Worm (Caenorhabditis elegans) whole organism, young adult: ENCODE results near the gene akap-1.

ENCODE experiments used
- B0019.2 ChIP-seq: fragments of 200-800 bp; sonication (Bioruptor generic); conservative IDR thresholded peaks from 2 replicates; pipeline ENCODE4 v1.3.6; 2022; ENCODE audit warnings: missing genetic modification reagents, missing genetic modification characterization, missing compliant biosample characterization
- C17E4.6 ChIP-seq: fragments of 200-800 bp; sonication (Bioruptor generic); IDR thresholded peaks from 2 replicates; pipeline ENCODE4 v1.3.6; 2022; ENCODE audit warnings: missing genetic modification reagents, missing genetic modification characterization, missing compliant biosample characterization
- F22D6.2 ChIP-seq: sonication (generic microtip); optimal IDR thresholded peaks from 2 replicates; lab custom pipeline; 2016; ENCODE audit warnings: mild to moderate bottlenecking, missing genetic modification characterization, missing compliant biosample characterization
- F23B12.7 ChIP-seq: sonication (generic microtip); optimal IDR thresholded peaks from 2 replicates; lab custom pipeline; 2017; ENCODE audit warnings: missing genetic modification characterization, mild to moderate bottlenecking, missing compliant biosample characterization, antibody characterized with exemption, moderate library complexity; ENCODE audit not compliant: insufficient read depth
- F37B4.10 ChIP-seq: fragments of 200-800 bp; sonication (Bioruptor generic); IDR thresholded peaks from 2 replicates; pipeline ENCODE4 v1.3.6; 2022; ENCODE audit warnings: missing genetic modification characterization, missing compliant biosample characterization
- F39B2.1 ChIP-seq: fragments of 200-800 bp; sonication (Bioruptor generic); IDR thresholded peaks from 2 replicates; pipeline ENCODE4 v1.3.6; 2022; ENCODE audit warnings: missing genetic modification reagents, missing genetic modification characterization, missing compliant biosample characterization
- F49E8.2 ChIP-seq: sonication (generic microtip); optimal IDR thresholded peaks from 3 replicates; lab custom pipeline; 2017; ENCODE audit warnings: missing genetic modification characterization, mild to moderate bottlenecking, missing compliant biosample characterization, antibody characterized with exemption, moderate library complexity; ENCODE audit not compliant: insufficient read depth
- Y53F4B.3 ChIP-seq: fragments of 200-800 bp; sonication (Bioruptor generic); IDR thresholded peaks from 2 replicates; pipeline ENCODE4 v1.3.6; 2022; ENCODE audit warnings: missing genetic modification reagents, missing genetic modification characterization, missing compliant biosample characterization
- Y67H2A.10 ChIP-seq: fragments of 200-800 bp; sonication (Bioruptor generic); conservative IDR thresholded peaks from 2 replicates; pipeline ENCODE4 v1.3.6; 2022; ENCODE audit warnings: missing genetic modification reagents, missing genetic modification characterization, missing compliant biosample characterization
- atf-7 ChIP-seq: sonication (generic microtip); optimal IDR thresholded peaks from 2 replicates; lab custom pipeline; 2017; ENCODE audit warnings: mild to moderate bottlenecking, missing genetic modification characterization, missing compliant biosample characterization
- bed-2 ChIP-seq: fragments of 200-800 bp; sonication (Bioruptor generic); IDR thresholded peaks from 2 replicates; pipeline ENCODE4 v1.3.6; 2022; ENCODE audit warnings: missing genetic modification reagents, missing genetic modification characterization, missing compliant biosample characterization
- cebp-1 ChIP-seq, 2 experiments: fragments of 200-800 bp in 1 of 2; sonication (Bioruptor generic) in 1 of 2; sonication (generic microtip) in 1 of 2; IDR thresholded peaks in 1 of 2; optimal IDR thresholded peaks in 1 of 2; 2 replicates each; pipeline versions ENCODE4 v1.3.6 to Lab custom; 2017 to 2022; ENCODE audit warnings: missing compliant biosample characterization in 2 of 2, missing genetic modification characterization in 2 of 2, mild to moderate bottlenecking in 1 of 2, missing genetic modification reagents in 1 of 2, moderate library complexity in 1 of 2
- dpff-1 ChIP-seq: sonication (generic microtip); optimal IDR thresholded peaks from 2 replicates; lab custom pipeline; 2017; ENCODE audit warnings: mild to moderate bottlenecking, missing genetic modification characterization, missing compliant biosample characterization
- efl-1 ChIP-seq: fragments of 150-350 bp; optimal IDR thresholded peaks from 2 replicates; lab custom pipeline; 2014; ENCODE audit warnings: missing biosample characterization, missing genetic modification reagents, missing genetic modification characterization
- egl-44 ChIP-seq: fragments of 200-800 bp; sonication (Bioruptor generic); IDR thresholded peaks from 2 replicates; pipeline ENCODE4 v1.3.6; 2022; ENCODE audit warnings: missing genetic modification reagents, missing genetic modification characterization, missing compliant biosample characterization
- egrh-3 ChIP-seq: fragments of 200-800 bp; sonication (Bioruptor generic); IDR thresholded peaks from 2 replicates; pipeline ENCODE4 v1.3.6; 2022; ENCODE audit warnings: missing genetic modification reagents, missing genetic modification characterization, missing compliant biosample characterization
- ets-4 ChIP-seq: fragments of 200-800 bp; sonication (Bioruptor generic); optimal IDR thresholded peaks from 2 replicates; lab custom pipeline; 2018; ENCODE audit warnings: mild to moderate bottlenecking, missing genetic modification characterization, missing compliant biosample characterization
- gei-17 ChIP-seq: fragments of 200-800 bp; sonication (Bioruptor generic); optimal IDR thresholded peaks from 2 replicates; lab custom pipeline; 2018; ENCODE audit warnings: mild to moderate bottlenecking, missing genetic modification characterization, missing compliant biosample characterization
- lag-1 ChIP-seq: fragments of 200-800 bp; sonication (Bioruptor generic); IDR thresholded peaks from 2 replicates; pipeline ENCODE4 v1.3.6; 2022; ENCODE audit warnings: missing genetic modification reagents, missing genetic modification characterization, missing compliant biosample characterization
- let-607 ChIP-seq, 2 experiments: fragments of 200-800 bp in 1 of 2; sonication (Bioruptor generic) in 1 of 2; sonication (generic microtip) in 1 of 2; optimal IDR thresholded peaks; 2 replicates each; lab custom pipeline; 2016 to 2018; ENCODE audit warnings: mild to moderate bottlenecking in 2 of 2, missing compliant biosample characterization in 2 of 2, missing genetic modification characterization in 2 of 2, moderate library complexity in 2 of 2, missing genotype in 1 of 2
- lin-26 ChIP-seq: fragments of 200-800 bp; sonication (Bioruptor generic); IDR thresholded peaks from 2 replicates; pipeline ENCODE4 v1.3.6; 2022; ENCODE audit warnings: missing genetic modification reagents, missing genetic modification characterization, missing compliant biosample characterization
- lin-40 ChIP-seq: sonication (generic microtip); optimal IDR thresholded peaks from 2 replicates; lab custom pipeline; 2016; ENCODE audit warnings: missing genetic modification characterization, mild to moderate bottlenecking, missing compliant biosample characterization, missing genotype, missing genetic modification reagents
- lsy-27 ChIP-seq: sonication (generic microtip); optimal IDR thresholded peaks from 2 replicates; lab custom pipeline; 2017; ENCODE audit warnings: missing genetic modification characterization, mild to moderate bottlenecking, missing compliant biosample characterization, antibody characterized with exemption, missing genotype, borderline replicate concordance; ENCODE audit not compliant: insufficient read depth
- madf-10 ChIP-seq: sonication (generic microtip); optimal IDR thresholded peaks from 2 replicates; lab custom pipeline; 2016; ENCODE audit warnings: mild to moderate bottlenecking, missing genetic modification characterization, missing compliant biosample characterization
- nfyb-1 ChIP-seq: fragments of 200-800 bp; sonication (Bioruptor generic); IDR thresholded peaks from 2 replicates; pipeline ENCODE4 v1.3.6; 2022; ENCODE audit warnings: missing genetic modification reagents, missing genetic modification characterization, missing compliant biosample characterization
- nhr-120 ChIP-seq: fragments of 200-800 bp; sonication (Bioruptor generic); IDR thresholded peaks from 2 replicates; pipeline ENCODE4 v1.3.6; 2022; ENCODE audit warnings: missing genetic modification characterization, missing compliant biosample characterization
- nhr-80 ChIP-seq: sonication (generic microtip); optimal IDR thresholded peaks from 2 replicates; lab custom pipeline; 2016; ENCODE audit warnings: missing genetic modification characterization, missing compliant biosample characterization
- sdz-38 ChIP-seq: sonication (generic microtip); optimal IDR thresholded peaks from 2 replicates; lab custom pipeline; 2016; ENCODE audit warnings: missing genotype, missing genetic modification characterization, missing compliant biosample characterization
- snpc-1.3 ChIP-seq: sonication (generic microtip); optimal IDR thresholded peaks from 2 replicates; lab custom pipeline; 2017; ENCODE audit warnings: missing genetic modification characterization, mild to moderate bottlenecking, missing compliant biosample characterization, antibody characterized with exemption, moderate library complexity, missing genotype, missing genetic modification reagents; ENCODE audit not compliant: insufficient read depth
- somi-1 ChIP-seq: fragments of 200-800 bp; sonication (Bioruptor generic); optimal IDR thresholded peaks from 2 replicates; lab custom pipeline; 2018; ENCODE audit warnings: mild to moderate bottlenecking, missing genetic modification characterization, missing compliant biosample characterization
- tbp1 ChIP-seq: fragments of 200-800 bp; sonication (Bioruptor generic); optimal IDR thresholded peaks from 2 replicates; lab custom pipeline; 2018; ENCODE audit warnings: mild to moderate bottlenecking, missing genetic modification characterization, missing compliant biosample characterization
- tbx-9 ChIP-seq: sonication (generic microtip); optimal IDR thresholded peaks from 2 replicates; lab custom pipeline; 2016; ENCODE audit warnings: borderline replicate concordance, missing genetic modification characterization, inconsistent platforms, missing compliant biosample characterization
- tlf-1 ChIP-seq: fragments of 200-800 bp; sonication (Bioruptor generic); optimal IDR thresholded peaks from 2 replicates; lab custom pipeline; 2018; ENCODE audit warnings: mild to moderate bottlenecking, missing genetic modification characterization, missing compliant biosample characterization
- zfh-2 ChIP-seq: fragments of 200-800 bp; sonication (Bioruptor generic); conservative IDR thresholded peaks from 2 replicates; pipeline ENCODE4 v1.3.6; 2022; ENCODE audit warnings: missing genetic modification reagents, missing genetic modification characterization, missing compliant biosample characterization
- zim-3 ChIP-seq: sonication (generic microtip); optimal IDR thresholded peaks from 2 replicates; lab custom pipeline; 2017; ENCODE audit warnings: mild to moderate bottlenecking, missing genetic modification characterization, moderate library complexity, missing compliant biosample characterization

Gene akap-1

DNA sequence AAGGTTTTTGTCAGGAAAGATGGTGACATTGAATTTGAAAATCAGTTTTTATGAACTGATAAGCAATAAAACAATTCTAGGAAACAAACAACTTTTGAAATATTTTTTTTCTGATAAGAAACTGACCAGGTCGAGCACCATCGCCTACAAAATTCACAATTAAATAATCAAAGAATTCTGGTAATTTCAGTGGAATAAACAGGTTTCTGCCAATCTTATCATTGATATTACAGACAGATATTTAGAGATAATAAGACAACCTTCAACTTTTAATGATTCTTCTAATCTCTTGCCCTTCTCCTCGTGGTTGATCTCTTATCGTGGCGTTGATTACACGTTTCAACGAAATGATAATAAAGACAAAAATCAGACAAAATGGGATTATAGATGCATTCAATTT, 43.2 kb downstream of the akap-1 start:
- TF ChIP-seq atf-7 (tag; lab: Kevin White, UChicago) = peak; percentile 57
- TF ChIP-seq F49E8.2 = no peak
- no peak for TF ChIP-seq ets-4 (GFP tag; lab: Kevin White, UChicago)
- TF ChIP-seq let-607 (tag; optimal IDR thresholded peaks at IDR 0.05; lab: Kevin White, UChicago) = peak in 1 of 2 experiments; percentile 45
- TF ChIP-seq nhr-80 (tag; lab: Kevin White, UChicago) = peak; percentile 82
- TF ChIP-seq tlf-1 = peak; percentile 10
- no peak for TF ChIP-seq zim-3 (tag; lab: Kevin White, UChicago)
- peak; percentile 11 for TF ChIP-seq F22D6.2
- no peak for TF ChIP-seq lin-26 (GFP tag; lab: Robert Waterston, UW)
- no peak for TF ChIP-seq F23B12.7 (tag; lab: Kevin White, UChicago)
- no peak for TF ChIP-seq cebp-1 (GFP tag; IDR thresholded peaks at IDR 0.05; lab: Robert Waterston, UW)
- TF ChIP-seq cebp-1 (tag; optimal IDR thresholded peaks at IDR 0.05; lab: Kevin White, UChicago) = peak; percentile 19

DNA sequence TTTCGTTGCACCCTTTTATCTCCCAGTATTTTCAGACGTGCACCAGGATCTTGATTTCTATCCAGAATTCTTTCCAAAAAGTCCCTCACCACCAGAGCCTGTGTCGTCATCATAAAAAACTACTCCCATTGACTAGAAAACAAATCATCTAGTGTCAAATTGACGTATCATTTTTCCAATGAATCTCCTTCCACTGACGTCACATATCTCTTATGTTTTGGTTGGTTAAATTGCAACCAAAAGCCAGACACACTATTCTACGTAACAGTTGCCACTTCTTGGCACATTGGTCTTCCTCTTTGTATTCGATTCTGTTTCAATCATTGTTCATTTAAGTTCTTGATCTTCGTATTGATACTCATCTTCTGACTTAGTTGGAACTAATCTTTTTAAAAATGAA, 44.9 kb downstream of the akap-1 start:
- TF ChIP-seq nhr-120 (GFP tag; lab: Robert Waterston, UW) = no peak
- no peak for TF ChIP-seq nfyb-1 (GFP tag; lab: Robert Waterston, UW)
- no peak for TF ChIP-seq bed-2 (GFP tag; lab: Robert Waterston, UW)
- TF ChIP-seq Y67H2A.10 (GFP tag; lab: Robert Waterston, UW) = no peak
- no peak for TF ChIP-seq lag-1 (GFP tag; lab: Robert Waterston, UW)
- TF ChIP-seq F37B4.10 (GFP tag; lab: Robert Waterston, UW) = no peak
- TF ChIP-seq, all 124 proteins: peak for 0

DNA sequence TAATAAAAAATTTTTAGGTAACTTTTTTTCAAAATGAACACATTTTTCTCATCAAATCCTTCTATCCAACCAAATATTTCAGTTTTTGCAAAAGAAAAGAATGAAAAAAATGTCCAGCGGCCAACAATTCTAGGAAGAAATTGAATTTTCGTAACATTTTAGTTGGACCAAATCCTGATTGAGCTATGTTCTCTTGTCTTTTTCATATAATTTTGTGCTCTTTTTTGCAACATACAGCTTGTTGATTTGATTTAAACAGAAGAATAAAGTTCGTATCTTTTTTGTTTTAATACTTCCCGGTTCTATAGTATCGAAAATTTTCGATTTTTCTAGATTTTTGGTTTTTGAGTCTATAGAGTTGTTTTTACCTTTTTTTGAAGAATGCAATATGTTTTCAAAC, 46.2 kb downstream of the akap-1 start:
- TF ChIP-seq dpff-1 = no peak
- TF ChIP-seq efl-1 (GFP tag; lab: Kevin White, UChicago) = no peak
- no peak for TF ChIP-seq sdz-38
- TF ChIP-seq F39B2.1 (GFP tag; lab: Robert Waterston, UW) = no peak
- TF ChIP-seq tbp1 (GFP tag; lab: Kevin White, UChicago) = no peak
- no peak for TF ChIP-seq atf-7 (tag; lab: Kevin White, UChicago)
- no peak for TF ChIP-seq ets-4 (GFP tag; lab: Kevin White, UChicago)
- no peak for TF ChIP-seq lin-40 (tag; lab: Kevin White, UChicago)
- no peak for TF ChIP-seq B0019.2 (GFP tag; lab: Robert Waterston, UW)
- TF ChIP-seq C17E4.6 (GFP tag; lab: Robert Waterston, UW) = no peak
- no peak for TF ChIP-seq tbx-9 (tag; lab: Kevin White, UChicago)
- TF ChIP-seq zfh-2 (GFP tag; lab: Robert Waterston, UW) = no peak
- no peak for TF ChIP-seq gei-17 (GFP tag; lab: Kevin White, UChicago)
- no peak for TF ChIP-seq egl-44
- no peak for TF ChIP-seq snpc-1.3 (tag; lab: Kevin White, UChicago)
- no peak for TF ChIP-seq lsy-27 (tag; lab: Kevin White, UChicago)
- TF ChIP-seq Y53F4B.3 (GFP tag; lab: Robert Waterston, UW) = no peak
- TF ChIP-seq egrh-3 (GFP tag; lab: Robert Waterston, UW) = no peak

DNA sequence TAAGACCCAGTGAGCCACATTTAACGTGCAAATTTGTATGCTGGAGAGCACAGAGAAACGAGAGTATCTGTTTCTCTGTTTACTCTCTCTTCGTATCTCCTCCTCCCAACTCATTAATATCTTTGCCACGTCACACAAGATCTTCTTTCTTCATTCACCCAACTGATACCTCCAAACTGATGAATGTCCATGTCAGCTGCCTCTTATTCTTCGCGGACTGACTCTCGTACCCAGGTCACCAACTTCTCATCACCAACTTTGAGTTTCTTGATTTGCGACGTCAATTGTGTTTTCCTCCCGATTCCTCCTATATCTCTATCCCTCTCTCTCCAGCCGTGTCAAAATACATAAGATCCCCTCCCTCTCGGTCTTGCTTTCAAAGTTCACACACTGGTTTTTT, 49.2 kb downstream of the akap-1 start:
- peak; percentile 33 for TF ChIP-seq somi-1 (GFP tag; lab: Kevin White, UChicago)
- TF ChIP-seq madf-10 (tag; lab: Kevin White, UChicago) = no peak
